Worm (Caenorhabditis elegans) whole organism, L3 larva: ENCODE measurements around the gene F22F7.4.

Experiments
- R02D3.7 ChIP-seq: fragments of 150-350 bp; optimal IDR thresholded peaks from 2 replicates; lab custom pipeline; 2014; ENCODE audit warnings: missing biosample characterization, missing genetic modification characterization
- ama-1 ChIP-seq: fragments of 150-350 bp; optimal IDR thresholded peaks from 2 replicates; lab custom pipeline; 2018
- ceh-16 ChIP-seq: sonication (generic microtip); optimal IDR thresholded peaks from 2 replicates; lab custom pipeline; 2017; ENCODE audit warnings: missing biosample characterization, missing genetic modification characterization
- ceh-28 ChIP-seq: fragments of 150-350 bp; optimal IDR thresholded peaks from 2 replicates; lab custom pipeline; 2014; ENCODE audit warnings: missing biosample characterization, missing genetic modification reagents, missing genetic modification characterization
- daf-12 ChIP-seq: fragments of 150-350 bp; optimal IDR thresholded peaks from 2 replicates; lab custom pipeline; 2014; ENCODE audit warnings: missing biosample characterization, missing genetic modification reagents, missing genetic modification characterization
- egl-27 ChIP-seq: sonication (generic microtip); optimal IDR thresholded peaks from 4 replicates; lab custom pipeline; 2017; ENCODE audit warnings: missing biosample characterization, missing genetic modification reagents, missing genetic modification characterization
- elt-1 ChIP-seq: fragments of 150-350 bp; optimal IDR thresholded peaks from 2 replicates; lab custom pipeline; 2014; ENCODE audit warnings: missing biosample characterization, missing genetic modification characterization
- elt-2 ChIP-seq: sonication (generic microtip); optimal IDR thresholded peaks from 2 replicates; lab custom pipeline; 2016; ENCODE audit warnings: missing genetic modification reagents, mild to moderate bottlenecking, missing genetic modification characterization, missing compliant biosample characterization
- elt-3 ChIP-seq, 3 experiments: fragments of 150-350 bp in 1 of 3; sonication (generic microtip) in 2 of 3; optimal IDR thresholded peaks; 2 replicates in 2 of 3; 4 replicates in 1 of 3; lab custom pipeline; 2014 to 2017; ENCODE audit warnings: missing biosample characterization in 3 of 3, missing genetic modification characterization in 3 of 3
- fkh-10 ChIP-seq: sonication (generic microtip); optimal IDR thresholded peaks from 2 replicates; lab custom pipeline; 2017; ENCODE audit warnings: missing biosample characterization, missing genetic modification reagents, missing genetic modification characterization
- fos-1 ChIP-seq: fragments of 150-350 bp; optimal IDR thresholded peaks from 2 replicates; lab custom pipeline; 2014; ENCODE audit warnings: missing biosample characterization, missing genetic modification characterization
- hmg-11 ChIP-seq: sonication (generic microtip); optimal IDR thresholded peaks from 2 replicates; lab custom pipeline; 2016; ENCODE audit warnings: missing genetic modification characterization, missing compliant biosample characterization
- jun-1 ChIP-seq: fragments of 150-350 bp; optimal IDR thresholded peaks from 2 replicates; lab custom pipeline; 2014; ENCODE audit warnings: missing biosample characterization, missing genetic modification reagents, missing genetic modification characterization
- lin-15B ChIP-seq: fragments of 150-350 bp; optimal IDR thresholded peaks from 2 replicates; lab custom pipeline; 2014; ENCODE audit warnings: missing biosample characterization, missing genetic modification characterization
- lin-39 ChIP-seq: fragments of 150-350 bp; optimal IDR thresholded peaks from 2 replicates; lab custom pipeline; 2018; ENCODE audit warnings: missing biosample characterization, missing genetic modification reagents, missing genetic modification characterization
- lsy-12 ChIP-seq: sonication (generic microtip); optimal IDR thresholded peaks from 2 replicates; lab custom pipeline; 2016; ENCODE audit warnings: mild to moderate bottlenecking, missing genetic modification characterization, missing compliant biosample characterization
- mdl-1 ChIP-seq: fragments of 150-350 bp; optimal IDR thresholded peaks from 2 replicates; lab custom pipeline; 2014; ENCODE audit warnings: missing biosample characterization, missing genetic modification characterization
- mml-1 ChIP-seq: fragments of 150-350 bp; sonication (generic microtip); optimal IDR thresholded peaks from 3 replicates; lab custom pipeline; 2014; ENCODE audit warnings: missing biosample characterization, missing genetic modification characterization
- nfya-1 ChIP-seq: sonication (generic microtip); optimal IDR thresholded peaks from 2 replicates; lab custom pipeline; 2017; ENCODE audit warnings: missing genetic modification characterization, mild to moderate bottlenecking, missing compliant biosample characterization, antibody characterized with exemption, moderate library complexity; ENCODE audit not compliant: insufficient read depth
- nhr-11 ChIP-seq: fragments of 150-350 bp; optimal IDR thresholded peaks from 2 replicates; lab custom pipeline; 2014; ENCODE audit warnings: missing biosample characterization, missing genetic modification characterization
- nhr-23 ChIP-seq: fragments of 150-350 bp; optimal IDR thresholded peaks from 2 replicates; lab custom pipeline; 2014; ENCODE audit warnings: missing biosample characterization, missing genetic modification reagents, missing genetic modification characterization
- nhr-237 ChIP-seq: fragments of 150-350 bp; optimal IDR thresholded peaks from 2 replicates; lab custom pipeline; 2014; ENCODE audit warnings: missing biosample characterization, missing genetic modification characterization
- nhr-25 ChIP-seq: sonication (generic microtip); optimal IDR thresholded peaks from 2 replicates; lab custom pipeline; 2017; ENCODE audit warnings: missing biosample characterization, missing genetic modification characterization
- nhr-28 ChIP-seq: fragments of 150-350 bp; optimal IDR thresholded peaks from 2 replicates; lab custom pipeline; 2014; ENCODE audit warnings: missing biosample characterization, missing genetic modification characterization
- nhr-77 ChIP-seq: fragments of 150-350 bp; optimal IDR thresholded peaks from 2 replicates; lab custom pipeline; 2014; ENCODE audit warnings: missing biosample characterization, missing genetic modification characterization
- pha-4 ChIP-seq: fragments of 150-350 bp; optimal IDR thresholded peaks from 2 replicates; lab custom pipeline; 2014; ENCODE audit warnings: missing biosample characterization, missing genetic modification reagents, missing genetic modification characterization
- pqm-1 ChIP-seq: fragments of 150-350 bp; optimal IDR thresholded peaks from 2 replicates; lab custom pipeline; 2017; ENCODE audit warnings: missing biosample characterization, missing genetic modification characterization, inconsistent platforms
- sea-2 ChIP-seq: fragments of 150-350 bp; sonication (generic microtip); optimal IDR thresholded peaks from 4 replicates; lab custom pipeline; 2014; ENCODE audit warnings: missing biosample characterization, missing genetic modification reagents, missing genetic modification characterization
- snpc-4 ChIP-seq: fragments of 150-350 bp; optimal IDR thresholded peaks from 2 replicates; lab custom pipeline; 2014; ENCODE audit warnings: missing biosample characterization, missing genetic modification characterization
- tbx-2 ChIP-seq: sonication (generic microtip); optimal IDR thresholded peaks from 2 replicates; lab custom pipeline; 2016; ENCODE audit warnings: mild to moderate bottlenecking, missing genetic modification characterization, missing compliant biosample characterization
- unc-62 ChIP-seq: fragments of 150-350 bp; sonication (generic microtip); optimal IDR thresholded peaks from 4 replicates; lab custom pipeline; 2014; ENCODE audit warnings: missing biosample characterization, missing genetic modification reagents, missing genetic modification characterization
- zag-1 ChIP-seq: fragments of 150-350 bp; optimal IDR thresholded peaks from 2 replicates; lab custom pipeline; 2014; ENCODE audit warnings: missing biosample characterization, missing genetic modification characterization
- ztf-11 ChIP-seq: fragments of 150-350 bp; optimal IDR thresholded peaks from 2 replicates; lab custom pipeline; 2014; ENCODE audit warnings: missing biosample characterization, missing genetic modification characterization
- ztf-4 ChIP-seq: fragments of 150-350 bp; optimal IDR thresholded peaks from 2 replicates; lab custom pipeline; 2014; ENCODE audit warnings: missing biosample characterization, missing genetic modification characterization

The F22F7.4 gene

ce11 chrV:2121910-2122362 lies 16.1 kb upstream of the F22F7.4 start, which contains the start of gene F22F7.8:
TSS of gene F22F7.8 (minus strand) at chrV:2121960.
- TF ChIP-seq pqm-1 (tag; lab: Kevin White, UChicago) (no peak), ceh-16 (tag; lab: Kevin White, UChicago) (no peak)
- TF ChIP-seq, all 47 proteins: peak for 0

- no peak for TF ChIP-seq nhr-28 (tag; lab: Kevin White, UChicago)
- TF ChIP-seq lsy-12 (tag; lab: Kevin White, UChicago), result no peak
Observed at ce11 chrV:2119529-2119928, 13.7 kb upstream of the F22F7.4 start, which contains the start of gene F22F7.11. TSS of gene F22F7.11 (plus strand) at chrV:2119829.

ce11 chrV:2118574-2118973 lies 12.7 kb upstream of the F22F7.4 start, which contains the start of gene bgnt-1.2:
TSS of gene bgnt-1.2 (minus strand) at chrV:2118674.
- no peak for TF ChIP-seq ceh-28 (tag; lab: Kevin White, UChicago)
- TF ChIP-seq ama-1, result no peak
- no peak for TF ChIP-seq elt-2 (tag; lab: Kevin White, UChicago)
- TF ChIP-seq hmg-11 (tag; lab: Kevin White, UChicago), result no peak
- no peak for TF ChIP-seq ztf-11 (tag; lab: Kevin White, UChicago)
- TF ChIP-seq nfya-1, result no peak
- TF ChIP-seq jun-1, result no peak
- TF ChIP-seq snpc-4 (tag; lab: Kevin White, UChicago), result no peak
- no peak for TF ChIP-seq elt-1 (tag; lab: Kevin White, UChicago)

ce11 chrV:2110368-2110767 lies 4.5 kb upstream of the F22F7.4 start, which contains the start of gene F22F7.3:
TSS of gene F22F7.3 (plus strand) at chrV:2110668.
- TF ChIP-seq jun-1, result no peak
- no peak for TF ChIP-seq nhr-11 (tag; lab: Kevin White, UChicago)
- no peak for TF ChIP-seq mml-1 (tag; lab: Kevin White, UChicago)
- no peak for TF ChIP-seq tbx-2 (tag; lab: Kevin White, UChicago)
- TF ChIP-seq elt-1 (tag; lab: Kevin White, UChicago), result no peak

- TF ChIP-seq nfya-1, result no peak
- TF ChIP-seq egl-27 (tag; lab: Kevin White, UChicago), result no peak
- TF ChIP-seq nhr-28 (tag; lab: Kevin White, UChicago), result no peak
- no peak for TF ChIP-seq ceh-16 (tag; lab: Kevin White, UChicago)
- peak; percentile 58 for TF ChIP-seq hmg-11 (tag; lab: Kevin White, UChicago)
- no peak for TF ChIP-seq sea-2 (GFP tag; lab: Kevin White, UChicago)
- TF ChIP-seq lin-39, result peak; percentile 15
- peak; percentile 86 for TF ChIP-seq pha-4 (tag; lab: Kevin White, UChicago)
- TF ChIP-seq nhr-25 (tag; lab: Kevin White, UChicago), result peak; percentile 11
- TF ChIP-seq snpc-4 (tag; lab: Kevin White, UChicago), result peak; percentile 72
- TF ChIP-seq mdl-1 (tag; lab: Kevin White, UChicago), result no peak
- TF ChIP-seq nhr-23 (tag; lab: Kevin White, UChicago), result peak; percentile 39
- TF ChIP-seq nhr-77, result no peak
- no peak for TF ChIP-seq fkh-10 (GFP tag; lab: Kevin White, UChicago)
- no peak for TF ChIP-seq unc-62 (GFP tag; lab: Kevin White, UChicago)
- TF ChIP-seq jun-1, result no peak
- TF ChIP-seq elt-2 (tag; lab: Kevin White, UChicago), result peak; percentile 36
- TF ChIP-seq lin-15B (tag; lab: Kevin White, UChicago), result peak; percentile 60
- TF ChIP-seq nhr-237 (tag; lab: Kevin White, UChicago), result no peak
- no peak for TF ChIP-seq ztf-4 (tag; lab: Kevin White, UChicago)
Observed at ce11 chrV:2109295-2109694, 3.4 kb upstream of the F22F7.4 start, which contains the start of gene ckb-4. TSS of gene ckb-4 (minus strand) at chrV:2109434.

ce11 chrV:2103118-2103517 lies 2.8 kb downstream of the F22F7.4 start, which contains the start of gene F36F12.1:
TSS of gene F36F12.1 (minus strand) at chrV:2103218.
- TF ChIP-seq daf-12 (tag; lab: Kevin White, UChicago) (no peak), nhr-11 (tag; lab: Kevin White, UChicago) (no peak), elt-3 (tag; optimal IDR thresholded peaks at IDR 0.05; lab: Kevin White, UChicago) (no peak), hmg-11 (tag; lab: Kevin White, UChicago) (no peak), zag-1 (no peak), ztf-11 (tag; lab: Kevin White, UChicago) (no peak), fos-1 (tag; lab: Kevin White, UChicago) (no peak), unc-62 (GFP tag; lab: Kevin White, UChicago) (no peak), R02D3.7 (tag; lab: Kevin White, UChicago) (no peak)
